Fruit fly (Drosophila melanogaster): Measurements from ENCODE around the gene CG7560.

CG7560 gene

DNA sequence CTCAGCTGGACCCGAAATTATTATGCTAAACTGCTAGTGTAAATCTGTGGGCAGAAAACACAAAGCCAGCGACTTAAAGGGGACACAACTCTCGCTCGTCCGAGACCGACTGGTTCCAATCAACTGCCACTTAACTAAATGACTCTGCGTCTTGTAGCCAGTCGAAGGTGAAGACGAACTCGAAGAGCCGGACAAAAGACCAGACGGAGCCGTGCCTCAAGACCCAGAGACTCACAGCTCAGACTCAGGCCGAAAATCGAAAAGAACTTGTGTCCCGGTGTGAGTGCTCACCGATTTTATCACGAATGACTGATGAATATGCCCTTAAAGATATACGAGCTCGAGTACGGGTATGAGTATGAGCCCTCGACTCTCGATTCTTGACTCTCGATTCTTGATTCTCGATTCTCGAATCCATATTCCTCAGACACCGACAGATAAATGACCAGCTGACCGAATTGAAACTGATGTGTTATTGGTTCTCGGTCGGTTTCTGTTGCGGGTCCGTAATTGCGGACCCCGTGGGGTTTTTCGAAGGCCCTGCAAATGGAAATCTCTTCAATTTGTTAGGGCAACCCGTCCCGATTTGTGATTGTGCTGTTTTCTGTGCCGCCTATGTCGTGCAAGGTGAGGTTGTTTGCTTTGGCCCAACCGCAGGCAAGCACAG lies 18.3 kb upstream of the CG7560 start:
- TF ChIP-seq CG8478 (optimal IDR thresholded peaks at IDR 0.05) (no peak), Dll (optimal IDR thresholded peaks at IDR 0.05) (peak; percentile 31)

DNA sequence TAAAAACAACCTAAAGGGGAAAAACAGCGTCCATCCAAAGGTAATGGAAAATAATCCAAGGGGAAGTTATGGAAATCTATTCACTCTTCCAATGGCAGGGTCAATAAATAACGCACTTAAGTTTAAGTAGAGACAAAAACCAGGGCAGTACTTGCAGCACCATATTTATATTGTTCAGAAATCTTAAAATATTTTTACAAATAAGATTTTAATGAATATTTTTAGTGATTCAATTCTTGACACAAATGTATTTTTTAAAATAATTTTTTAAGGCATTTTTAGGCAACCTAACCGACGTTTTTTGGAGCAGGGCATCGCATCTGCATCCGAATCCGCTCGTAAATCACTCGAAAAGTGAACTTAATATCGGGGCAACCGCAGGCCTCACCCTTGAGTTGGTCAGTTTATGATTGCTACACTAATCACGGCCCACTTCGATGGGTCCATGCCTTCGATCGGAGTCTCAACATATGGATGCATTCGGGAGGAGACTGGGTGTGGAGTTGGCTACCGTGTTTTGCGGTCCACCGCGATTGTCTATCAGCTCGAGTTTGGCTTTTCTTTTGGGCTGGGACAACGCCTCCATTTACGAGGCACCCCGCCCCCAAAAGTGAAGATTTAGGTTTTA lies 17.6 kb upstream of the CG7560 start:
- TF ChIP-seq pan (optimal IDR thresholded peaks at IDR 0.05) (no peak), psq (optimal IDR thresholded peaks at IDR 0.05) (no peak), usp (GFP tag; optimal IDR thresholded peaks at IDR 0.05) (no peak), CG8478 (optimal IDR thresholded peaks at IDR 0.05) (no peak), Dll (optimal IDR thresholded peaks at IDR 0.05) (no peak), EcR (GFP tag; optimal IDR thresholded peaks at IDR 0.05) (no peak)

DNA sequence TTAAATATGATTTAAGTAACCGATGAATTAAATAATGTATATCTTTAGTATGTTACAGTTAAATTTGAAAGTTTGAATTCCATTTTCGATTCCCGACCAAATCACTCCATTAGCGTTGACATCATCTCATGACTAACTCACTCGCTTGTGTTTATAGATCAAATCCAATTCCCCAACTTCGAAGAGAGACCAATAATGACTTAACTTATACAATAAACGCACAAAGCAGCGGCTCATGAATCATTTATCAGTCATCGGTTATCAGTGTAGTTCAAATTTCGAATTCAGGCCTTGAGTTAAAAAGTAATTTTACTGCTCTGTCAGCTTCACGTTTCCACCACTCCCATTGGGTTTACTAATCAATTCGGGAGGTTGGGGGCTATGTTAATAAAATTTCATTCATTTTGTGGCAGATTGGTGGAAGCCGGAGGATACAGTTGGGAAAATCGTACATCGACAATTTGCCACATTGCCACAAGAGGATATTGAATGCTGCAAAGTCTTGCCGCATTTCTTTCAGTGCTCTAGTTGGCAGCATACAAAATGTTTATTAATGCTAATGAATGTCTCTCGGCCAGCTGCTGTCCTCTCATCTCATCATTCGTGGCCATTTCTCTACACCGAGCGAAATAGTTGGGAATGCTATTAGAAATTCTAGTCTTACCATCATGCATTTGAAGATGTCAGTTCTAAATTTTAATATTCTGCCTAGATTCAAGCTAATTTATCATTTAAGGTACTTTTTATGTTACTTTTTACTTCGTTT lies 16.5 kb upstream of the CG7560 start:
- TF ChIP-seq usp (GFP tag; optimal IDR thresholded peaks at IDR 0.05) (no peak), CG8478 (optimal IDR thresholded peaks at IDR 0.05) (no peak), psq (optimal IDR thresholded peaks at IDR 0.05) (no peak), pan (optimal IDR thresholded peaks at IDR 0.05) (no peak), Dll (optimal IDR thresholded peaks at IDR 0.05) (no peak), EcR (GFP tag; optimal IDR thresholded peaks at IDR 0.05) (no peak)

DNA sequence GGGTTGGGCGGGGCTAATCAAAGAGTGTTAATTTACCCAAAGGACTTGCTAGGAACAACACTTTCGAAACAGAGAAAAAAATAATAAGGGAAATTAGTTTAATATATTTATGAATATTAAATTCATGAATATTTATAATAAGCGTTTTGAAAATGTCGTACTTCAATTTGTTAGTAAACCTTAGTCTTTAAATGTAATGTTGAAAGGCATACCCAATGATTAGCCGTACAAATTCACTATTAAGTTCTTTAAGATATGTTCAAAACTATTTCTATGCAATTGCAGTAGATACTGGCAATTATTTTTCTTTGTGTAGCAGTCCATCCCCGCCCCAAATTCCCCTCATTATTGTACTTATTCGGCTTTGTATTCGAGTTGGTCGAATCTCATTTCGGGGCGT lies 14.5 kb upstream of the CG7560 start:
- TF ChIP-seq Dll (optimal IDR thresholded peaks at IDR 0.05): no peak
- TF ChIP-seq usp (GFP tag; optimal IDR thresholded peaks at IDR 0.05): no peak
- TF ChIP-seq EcR (GFP tag; optimal IDR thresholded peaks at IDR 0.05): no peak

DNA sequence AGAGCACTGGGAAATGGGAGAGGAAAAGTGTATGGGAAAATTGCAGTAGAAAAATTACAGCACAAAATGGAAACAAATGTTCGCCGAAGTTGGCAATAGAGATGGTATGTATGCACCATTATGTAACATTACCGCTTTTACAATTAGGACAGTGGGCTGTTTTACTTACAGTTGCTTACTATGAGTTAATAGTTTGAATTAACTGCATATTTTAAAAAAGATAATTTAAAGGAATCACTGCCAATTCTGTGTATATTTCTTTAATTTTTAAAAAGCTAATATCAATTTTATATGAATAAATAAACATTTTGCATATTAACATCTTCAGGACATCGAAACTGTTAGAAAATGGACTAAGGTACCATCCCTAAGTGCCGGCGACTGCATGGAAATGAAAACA lies 11.3 kb upstream of the CG7560 start:
- no peak for TF ChIP-seq usp (GFP tag; optimal IDR thresholded peaks at IDR 0.05)
- TF ChIP-seq Dll (optimal IDR thresholded peaks at IDR 0.05): no peak
- no peak for TF ChIP-seq CG8478 (optimal IDR thresholded peaks at IDR 0.05)
- no peak for TF ChIP-seq pan (optimal IDR thresholded peaks at IDR 0.05)
- TF ChIP-seq EcR (GFP tag; optimal IDR thresholded peaks at IDR 0.05): no peak
- no peak for TF ChIP-seq psq (optimal IDR thresholded peaks at IDR 0.05)

DNA sequence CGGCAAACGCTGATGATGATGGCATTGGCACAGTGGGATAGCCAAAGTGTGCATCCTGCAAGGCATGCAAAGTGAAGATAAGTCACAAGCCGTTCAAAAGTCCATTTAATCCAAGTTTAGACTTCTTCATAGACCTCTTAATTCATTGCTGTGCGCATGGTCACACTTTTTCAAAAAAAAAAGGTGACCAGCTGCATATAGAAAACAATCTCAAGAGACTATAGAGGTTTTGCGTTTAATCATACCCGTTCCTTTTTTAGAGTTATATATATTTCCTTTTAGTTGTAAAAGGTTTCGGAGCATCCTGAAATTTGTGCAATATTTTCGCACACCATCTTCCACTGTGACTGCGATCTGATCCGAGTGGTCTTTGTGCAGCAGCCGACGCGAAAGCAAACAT lies 10.5 kb upstream of the CG7560 start:
- TF ChIP-seq Dll (optimal IDR thresholded peaks at IDR 0.05): no peak
- no peak for TF ChIP-seq pan (optimal IDR thresholded peaks at IDR 0.05)
- no peak for TF ChIP-seq CG8478 (optimal IDR thresholded peaks at IDR 0.05)
- no peak for TF ChIP-seq psq (optimal IDR thresholded peaks at IDR 0.05)
- TF ChIP-seq usp (GFP tag; optimal IDR thresholded peaks at IDR 0.05): no peak
- no peak for TF ChIP-seq EcR (GFP tag; optimal IDR thresholded peaks at IDR 0.05)

DNA sequence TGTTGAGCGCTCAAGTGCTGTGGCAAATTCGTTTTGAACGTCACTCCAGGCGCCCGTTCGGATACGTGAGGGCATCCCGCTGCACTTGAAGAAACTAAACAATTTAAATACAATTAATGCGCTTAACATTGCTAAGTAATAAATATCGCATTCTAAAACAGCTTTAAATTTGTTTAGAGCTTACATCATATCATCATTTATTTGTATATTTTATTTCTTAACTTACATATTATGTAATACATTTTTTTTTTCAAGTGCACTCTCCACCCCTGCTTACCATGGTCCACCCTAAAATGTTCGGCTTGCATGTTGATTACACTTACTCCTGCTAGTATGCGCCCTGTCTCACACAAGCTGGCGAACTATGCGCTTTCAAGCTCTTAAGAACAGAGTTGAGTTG lies 9.6 kb upstream of the CG7560 start:
- TF ChIP-seq EcR (GFP tag; optimal IDR thresholded peaks at IDR 0.05) (no peak), psq (optimal IDR thresholded peaks at IDR 0.05) (no peak), CG8478 (optimal IDR thresholded peaks at IDR 0.05) (no peak), Dll (optimal IDR thresholded peaks at IDR 0.05) (no peak)

DNA sequence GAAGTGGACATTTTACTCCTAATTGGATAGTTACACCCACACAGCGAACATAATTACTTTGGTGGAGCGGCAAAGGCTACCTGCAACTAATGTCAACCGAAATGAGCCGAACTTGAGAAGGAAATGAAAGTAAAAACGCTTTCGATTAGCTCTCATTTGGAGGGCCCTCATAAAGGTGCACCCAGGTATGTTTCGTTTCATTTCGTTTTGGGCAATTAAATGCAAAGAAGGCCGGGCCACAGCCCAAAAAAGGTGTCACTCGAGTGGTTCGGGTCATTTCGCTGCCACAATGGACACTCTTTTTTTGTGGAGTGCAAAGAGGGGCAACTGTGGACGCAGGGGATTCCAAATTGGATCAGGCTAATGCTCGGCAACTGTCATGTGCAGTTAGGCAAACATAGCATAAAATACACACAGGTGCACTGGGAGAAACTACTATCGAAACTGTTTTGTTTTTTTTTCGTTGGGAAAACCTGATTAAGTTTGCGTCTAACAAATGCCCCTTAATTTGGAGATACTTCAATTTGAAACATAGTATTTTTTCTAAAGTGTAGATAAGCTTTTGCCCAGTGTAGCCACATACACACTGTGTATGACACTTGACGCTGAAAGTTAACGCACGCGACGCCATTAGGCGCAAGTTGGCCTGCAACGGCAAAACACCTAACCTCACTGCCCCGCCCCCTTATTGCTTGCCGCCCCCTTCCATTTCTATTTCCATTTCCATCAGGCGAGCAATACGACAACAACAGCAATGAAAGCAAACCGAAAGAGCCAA lies 8.3 kb upstream of the CG7560 start:
- TF ChIP-seq pan (optimal IDR thresholded peaks at IDR 0.05) (no peak), psq (optimal IDR thresholded peaks at IDR 0.05) (no peak), usp (GFP tag; optimal IDR thresholded peaks at IDR 0.05) (no peak), EcR (GFP tag; optimal IDR thresholded peaks at IDR 0.05) (no peak), CG8478 (optimal IDR thresholded peaks at IDR 0.05) (no peak), Dll (optimal IDR thresholded peaks at IDR 0.05) (no peak)

DNA sequence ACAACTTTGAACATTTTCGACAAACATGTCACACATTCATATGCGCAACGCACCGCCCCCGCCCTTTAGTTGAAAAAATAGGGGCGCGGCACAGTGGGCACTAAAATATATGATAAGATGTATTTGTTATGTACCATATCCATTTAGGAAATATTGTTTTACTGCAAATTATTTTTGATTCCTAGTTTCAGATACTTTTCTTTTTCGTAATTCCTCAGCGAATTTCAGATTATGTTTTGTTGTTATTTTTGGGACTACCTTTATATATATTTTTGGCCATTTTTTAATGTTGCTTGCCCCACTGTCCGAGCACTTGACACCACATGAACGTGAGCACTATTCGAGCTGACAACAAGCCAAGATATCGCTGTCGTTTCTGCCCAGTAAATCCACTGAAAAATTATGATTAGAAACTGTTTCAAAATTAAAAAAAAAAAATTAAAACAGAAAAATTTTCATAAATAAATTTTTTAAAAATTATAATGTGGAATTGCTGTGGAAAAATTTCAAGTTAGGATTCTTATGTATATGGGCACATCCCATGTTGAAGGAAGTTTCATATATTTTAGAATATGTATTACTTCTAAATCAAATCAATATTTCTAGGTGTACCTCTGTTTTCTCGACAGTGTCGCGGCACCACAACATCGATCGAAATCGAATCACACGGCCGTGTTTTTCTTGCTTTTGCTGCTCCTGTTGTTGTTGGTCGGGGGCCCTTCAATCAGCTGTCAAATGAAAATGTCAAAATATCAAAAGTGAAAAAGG lies 7.5 kb upstream of the CG7560 start:
- TF ChIP-seq pan (optimal IDR thresholded peaks at IDR 0.05) (no peak), usp (GFP tag; optimal IDR thresholded peaks at IDR 0.05) (no peak), EcR (GFP tag; optimal IDR thresholded peaks at IDR 0.05) (no peak), CG8478 (optimal IDR thresholded peaks at IDR 0.05) (no peak), psq (optimal IDR thresholded peaks at IDR 0.05) (no peak)

DNA sequence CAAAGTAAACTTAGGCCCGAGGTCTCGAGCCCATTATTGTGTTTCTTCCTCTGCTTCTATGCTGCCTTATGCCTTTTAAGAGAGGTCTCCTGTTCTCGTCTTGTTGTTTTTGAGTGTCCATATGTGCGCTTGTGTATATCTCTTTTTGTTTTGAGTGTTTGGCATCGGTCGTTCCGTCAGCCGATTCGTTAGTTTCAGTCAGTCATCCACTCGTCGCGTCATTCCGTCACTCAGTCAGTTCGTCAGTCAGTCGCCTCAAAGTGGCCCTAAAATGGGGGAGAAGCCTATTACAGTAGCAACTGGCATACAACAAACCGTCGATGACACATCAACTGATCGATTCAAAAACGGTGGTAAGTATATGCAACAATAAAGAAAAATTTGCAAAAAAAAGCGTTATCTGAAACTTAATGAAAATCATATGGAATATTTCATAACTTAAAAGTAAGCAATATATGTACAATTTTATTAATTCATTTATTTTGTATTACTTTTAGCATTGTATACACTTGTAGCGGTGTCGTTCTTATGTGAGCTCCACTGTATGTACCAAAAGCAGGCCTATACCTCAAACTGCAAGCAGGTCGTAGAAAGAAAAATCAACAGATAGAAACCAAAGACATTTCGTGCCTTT lies 6.8 kb upstream of the CG7560 start:
- TF ChIP-seq CG8478 (optimal IDR thresholded peaks at IDR 0.05): no peak
- TF ChIP-seq psq (optimal IDR thresholded peaks at IDR 0.05): no peak
- TF ChIP-seq pan (optimal IDR thresholded peaks at IDR 0.05): no peak
- TF ChIP-seq Dll (optimal IDR thresholded peaks at IDR 0.05): no peak
- no peak for TF ChIP-seq EcR (GFP tag; optimal IDR thresholded peaks at IDR 0.05)
- TF ChIP-seq usp (GFP tag; optimal IDR thresholded peaks at IDR 0.05): no peak

DNA sequence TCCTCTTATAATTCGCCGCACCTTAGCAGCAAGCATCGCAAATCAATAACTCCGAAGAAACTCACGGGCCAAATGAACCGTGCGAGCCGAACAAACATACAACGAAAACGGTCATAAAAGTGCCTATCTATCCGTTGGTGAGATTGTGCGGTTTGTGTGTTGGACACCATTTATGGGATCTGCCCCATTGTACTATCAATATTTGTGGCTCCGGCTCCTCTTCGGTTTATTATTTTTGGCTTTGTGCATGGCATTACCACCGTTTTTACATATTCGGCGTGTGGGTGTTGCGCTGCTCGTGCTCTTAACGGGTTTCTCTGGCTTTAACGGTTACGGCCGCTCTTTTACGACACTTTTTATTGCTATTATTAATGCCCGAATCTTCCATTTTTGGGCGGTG lies 5.6 kb upstream of the CG7560 start:
- TF ChIP-seq usp (GFP tag; optimal IDR thresholded peaks at IDR 0.05) (no peak), CG8478 (optimal IDR thresholded peaks at IDR 0.05) (no peak), pan (optimal IDR thresholded peaks at IDR 0.05) (no peak)
